Worm (Caenorhabditis elegans) whole organism, L4/young adult: Measurements from ENCODE around the gene cal-4.
A peak's percentile ranks its signal among the peaks of the same experiment; 100 is the strongest.

ENCODE experiments used
- W03F9.2 ChIP-seq: fragments of 150-350 bp; optimal IDR thresholded peaks from 2 replicates; lab custom pipeline; 2014; ENCODE audit warnings: missing biosample characterization, missing genetic modification characterization
- dao-5 ChIP-seq: sonication (generic microtip); optimal IDR thresholded peaks from 2 replicates; lab custom pipeline; 2016; ENCODE audit warnings: missing genotype, missing genetic modification characterization, moderate library complexity, missing compliant biosample characterization
- him-1 ChIP-seq: sonication (generic microtip); optimal IDR thresholded peaks from 2 replicates; lab custom pipeline; 2016; ENCODE audit warnings: missing genotype, missing genetic modification reagents, missing genetic modification characterization, missing compliant biosample characterization

The cal-4 gene

ce11 chrIV:10521106-10521505 lies at the start of gene cal-4:
Gene cal-4, plus strand, starts transcription at chrIV:10521406.
- TF ChIP-seq dao-5, result no peak
- TF ChIP-seq him-1 (tag; lab: Kevin White, UChicago), result no peak

DNA sequence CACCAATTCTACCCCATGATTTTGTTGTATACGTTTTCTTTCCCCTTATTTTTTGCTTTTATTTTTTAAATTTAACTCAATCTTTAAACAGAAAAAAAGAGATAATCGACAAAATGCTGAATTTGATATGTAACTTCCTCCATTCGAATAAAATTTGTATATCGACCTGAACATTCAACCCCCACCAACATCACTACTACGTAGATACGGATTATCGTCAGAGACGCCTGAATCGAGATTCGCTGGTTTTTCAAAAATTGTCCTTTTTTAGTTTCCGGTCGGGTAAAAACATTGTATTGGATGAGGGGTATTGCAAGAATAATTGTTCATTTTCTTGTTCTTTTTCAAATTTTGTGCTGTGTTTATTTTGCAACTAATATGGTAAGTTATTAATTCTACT lies 48.7 kb upstream of the cal-4 start, which contains the start of gene bgnt-1.1:
Gene bgnt-1.1 (plus strand): TSS at position 301 of the 400 bp plus-strand sequence.
- TF ChIP-seq him-1 (tag; lab: Kevin White, UChicago) (no peak), dao-5 (no peak), W03F9.2 (tag; lab: Kevin White, UChicago) (no peak)

DNA sequence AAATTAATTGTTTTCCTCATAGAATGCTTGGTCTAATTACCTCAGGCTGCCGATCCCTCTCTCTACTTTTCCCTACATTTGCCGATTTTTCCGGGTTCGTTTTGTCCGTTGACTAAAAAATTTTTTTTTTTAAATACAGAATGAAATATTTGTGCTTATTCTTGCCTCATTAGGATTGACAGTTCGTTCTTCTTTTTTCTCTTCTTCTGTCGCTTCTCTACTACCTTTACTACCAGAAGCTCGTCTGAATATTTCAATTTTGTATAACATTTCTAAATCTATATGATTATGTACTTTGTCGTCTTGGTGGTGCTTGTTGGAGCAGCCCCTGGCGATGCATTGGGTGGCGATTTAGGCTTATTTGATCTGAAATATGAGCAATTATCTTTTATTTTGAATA lies 46.0 kb upstream of the cal-4 start:
- TF ChIP-seq him-1 (tag; lab: Kevin White, UChicago), result no peak
- TF ChIP-seq W03F9.2 (tag; lab: Kevin White, UChicago), result no peak
- no peak for TF ChIP-seq dao-5

DNA sequence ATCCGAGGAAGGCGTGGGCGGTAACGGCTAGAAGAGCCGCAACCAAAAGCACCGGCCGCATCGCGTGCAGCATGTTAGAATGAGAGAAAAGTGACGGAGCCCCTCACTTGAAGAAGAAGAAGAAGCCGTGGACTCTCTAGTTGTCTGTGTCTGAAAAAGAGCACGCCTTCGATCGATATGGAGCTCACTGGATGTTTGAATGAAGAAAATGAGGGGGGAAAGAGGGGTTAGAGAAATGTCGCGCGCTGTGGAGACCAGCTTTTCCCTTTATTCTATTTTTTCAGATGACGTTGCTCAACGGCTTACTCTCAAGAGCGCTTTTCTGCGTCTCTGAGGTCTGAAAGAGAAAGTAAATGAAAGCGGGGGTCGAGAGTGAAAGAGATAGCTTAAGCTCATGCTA lies 39.5 kb upstream of the cal-4 start, which contains the start of gene egl-21:
Gene egl-21 (minus strand): TSS at position 150 of the 400 bp plus-strand sequence.
- no peak for TF ChIP-seq W03F9.2 (tag; lab: Kevin White, UChicago)
- TF ChIP-seq him-1 (tag; lab: Kevin White, UChicago), result peak; percentile 68

DNA sequence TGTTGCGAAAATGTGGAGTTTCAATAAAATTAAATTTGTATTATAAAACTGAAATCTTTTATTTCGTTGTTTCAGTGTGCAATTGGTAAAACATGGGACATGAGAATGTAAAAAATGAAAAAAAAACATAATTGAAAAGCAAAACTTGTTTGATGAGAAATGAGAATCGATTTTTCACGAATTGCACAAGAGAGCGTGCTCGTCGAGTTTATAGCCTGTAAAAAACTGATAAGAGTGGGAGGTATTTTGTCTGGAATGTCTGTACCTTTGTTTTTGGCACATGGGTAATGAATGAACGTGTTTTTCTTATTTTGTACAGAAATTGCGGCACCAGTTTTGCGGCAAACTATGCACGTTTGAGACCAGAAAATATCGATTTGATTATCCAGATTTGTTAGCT lies 38.6 kb upstream of the cal-4 start:
- TF ChIP-seq him-1 (tag; lab: Kevin White, UChicago) (no peak), dao-5 (no peak), W03F9.2 (tag; lab: Kevin White, UChicago) (no peak)

ce11 chrIV:10483607-10484117 lies 37.5 kb upstream of the cal-4 start, which contains the start of the genes F01D4.5 and ced-5:
Gene F01D4.5, minus strand, starts transcription at chrIV:10483657.
Gene ced-5, plus strand, starts transcription at chrIV:10484110.
- peak; percentile 95 for TF ChIP-seq W03F9.2 (tag; lab: Kevin White, UChicago)
- TF ChIP-seq him-1 (tag; lab: Kevin White, UChicago), result peak; percentile 47
- no peak for TF ChIP-seq dao-5

- no peak for TF ChIP-seq dao-5
- no peak for TF ChIP-seq him-1 (tag; lab: Kevin White, UChicago)
- TF ChIP-seq W03F9.2 (tag; lab: Kevin White, UChicago), result no peak
Observed at ce11 chrIV:10489409-10489808, 31.8 kb upstream of the cal-4 start.

DNA sequence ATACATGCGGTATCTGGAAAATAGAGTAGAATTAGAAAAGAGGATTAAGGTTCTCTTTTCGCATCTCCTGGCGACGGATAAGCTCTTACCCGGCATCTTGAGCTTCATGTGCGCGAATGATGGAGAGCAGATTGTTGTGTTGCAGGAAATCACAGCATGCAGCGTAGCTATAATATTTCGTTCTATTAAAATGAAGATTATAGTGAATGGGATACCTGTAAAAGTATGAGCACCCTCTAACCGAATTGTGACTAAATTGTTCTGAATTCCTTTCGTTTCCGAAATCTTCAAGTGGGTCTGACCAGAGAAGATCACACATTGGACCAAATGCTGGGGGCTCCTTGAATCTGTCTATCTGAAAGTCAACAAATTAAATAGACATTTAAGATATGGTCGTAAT lies 22.8 kb upstream of the cal-4 start:
- no peak for TF ChIP-seq W03F9.2 (tag; lab: Kevin White, UChicago)
- TF ChIP-seq him-1 (tag; lab: Kevin White, UChicago), result no peak
- no peak for TF ChIP-seq dao-5

ce11 chrIV:10499948-10500356 lies 21.3 kb upstream of the cal-4 start:
- no peak for TF ChIP-seq W03F9.2 (tag; lab: Kevin White, UChicago)
- TF ChIP-seq dao-5, result no peak
- peak; percentile 85 for TF ChIP-seq him-1 (tag; lab: Kevin White, UChicago)

DNA sequence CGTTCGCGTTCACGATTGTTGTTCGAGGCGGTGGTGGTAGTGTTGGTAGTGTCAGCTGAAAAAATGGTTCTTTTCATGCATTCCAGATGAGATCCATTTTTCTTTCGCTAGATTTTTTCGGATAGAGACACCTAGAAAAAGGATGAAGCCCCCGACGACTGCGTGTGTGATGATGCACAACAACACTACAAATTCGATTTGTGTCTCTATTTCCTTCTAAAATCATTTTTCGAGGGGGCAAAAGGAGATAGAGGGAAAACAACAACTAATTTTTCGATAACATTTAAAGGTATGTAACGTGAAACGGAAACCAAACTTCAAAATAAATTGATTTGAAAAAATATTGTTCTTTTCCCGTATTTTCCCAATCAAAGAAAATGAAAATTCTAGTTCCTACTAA lies 20.7 kb upstream of the cal-4 start:
- no peak for TF ChIP-seq him-1 (tag; lab: Kevin White, UChicago)
- TF ChIP-seq W03F9.2 (tag; lab: Kevin White, UChicago), result no peak
- no peak for TF ChIP-seq dao-5

DNA sequence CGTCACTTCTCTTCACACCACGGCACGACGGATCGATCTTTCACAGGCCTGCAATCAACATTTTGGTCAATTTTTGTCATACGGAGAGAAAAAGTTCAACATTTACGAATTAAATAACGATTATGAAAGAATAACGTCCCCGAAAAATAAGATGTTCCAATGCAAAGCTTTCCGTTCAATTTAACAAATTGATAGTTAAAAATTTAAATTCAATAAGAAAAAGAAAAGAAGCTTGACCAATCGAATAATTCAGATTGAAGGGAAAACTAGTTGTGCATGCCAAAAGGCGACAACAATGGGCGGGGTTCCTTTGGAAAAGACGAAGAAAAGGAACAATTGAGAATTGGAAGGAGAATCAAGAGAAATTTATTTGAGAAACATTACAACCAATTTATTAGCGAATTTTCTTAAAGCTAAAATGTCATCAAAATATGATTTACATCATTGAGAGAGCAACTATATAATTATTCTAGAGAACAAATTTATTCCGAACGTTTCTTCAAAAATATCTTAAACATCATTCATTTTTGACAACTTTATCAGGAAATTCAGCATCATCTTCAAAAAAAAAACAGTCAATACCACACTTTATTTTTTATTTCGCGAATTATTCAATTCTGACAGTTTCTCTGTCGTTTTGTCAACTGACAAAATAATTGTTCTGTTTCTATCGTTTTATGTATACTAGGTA lies 19.5 kb upstream of the cal-4 start, which contains the start of gene tax-6:
Gene tax-6 (minus strand): TSS at position 51 of the 691 bp plus-strand sequence.
- TF ChIP-seq W03F9.2 (tag; lab: Kevin White, UChicago) (no peak), him-1 (tag; lab: Kevin White, UChicago) (no peak), dao-5 (no peak)

DNA sequence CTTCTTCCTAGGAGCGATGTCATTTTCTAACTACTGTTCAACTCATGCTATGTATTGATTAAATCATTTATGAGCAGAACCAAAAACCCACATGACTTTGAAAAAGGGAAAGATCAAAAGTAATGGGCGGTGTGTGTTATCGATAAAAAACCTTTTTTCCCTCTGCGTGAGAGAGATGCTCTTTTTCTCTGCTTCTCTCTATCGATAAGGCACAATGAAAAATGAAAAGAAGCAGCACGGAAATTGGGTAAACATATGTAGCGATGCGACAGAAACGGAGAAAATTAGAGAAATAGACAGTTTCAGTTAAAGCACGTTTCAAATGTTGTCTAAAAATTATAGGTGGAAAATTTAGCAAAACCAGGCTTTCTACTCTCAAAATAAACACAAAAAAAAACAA lies 18.9 kb upstream of the cal-4 start:
- TF ChIP-seq him-1 (tag; lab: Kevin White, UChicago) (no peak), W03F9.2 (tag; lab: Kevin White, UChicago) (peak; percentile 4)

ce11 chrIV:10503750-10504232 lies 17.4 kb upstream of the cal-4 start:
- TF ChIP-seq W03F9.2 (tag; lab: Kevin White, UChicago) (no peak), him-1 (tag; lab: Kevin White, UChicago) (peak; percentile 70)

DNA sequence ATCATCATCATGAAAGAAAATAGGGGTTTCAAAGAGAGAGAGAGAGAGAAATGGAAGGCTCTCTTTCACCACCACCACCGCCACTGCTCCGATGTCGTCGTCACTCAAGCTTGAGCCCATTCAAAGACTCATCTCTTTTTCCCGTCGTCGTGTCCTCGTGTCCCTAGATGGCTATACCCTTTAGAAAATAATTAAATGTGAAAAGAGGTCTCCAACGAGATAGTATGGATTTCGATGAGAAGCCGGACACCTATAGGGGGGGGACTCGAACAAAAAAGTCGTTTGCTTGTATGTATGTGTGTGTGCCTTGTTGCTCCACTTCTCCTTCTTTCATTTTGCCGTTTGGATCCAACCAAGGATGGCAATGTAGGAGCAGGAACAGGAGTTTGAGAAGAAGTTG lies 16.2 kb upstream of the cal-4 start:
- TF ChIP-seq him-1 (tag; lab: Kevin White, UChicago) (no peak), W03F9.2 (tag; lab: Kevin White, UChicago) (no peak), dao-5 (no peak)
